Fruit fly (Drosophila melanogaster): ENCODE data around the gene CG45263.

Gene CG45263

dm6 chr3R:8344174-8344573 is 133.2 kb downstream of the CG45263 start, which contains the start of gene DppIII:
Gene DppIII, plus strand, starts transcription at chr3R:8344400.
- TF ChIP-seq CG8478 (optimal IDR thresholded peaks at IDR 0.05) (no peak), Dll (optimal IDR thresholded peaks at IDR 0.05) (no peak), usp (GFP tag; optimal IDR thresholded peaks at IDR 0.05) (no peak), EcR (GFP tag; optimal IDR thresholded peaks at IDR 0.05) (no peak), psq (optimal IDR thresholded peaks at IDR 0.05) (no peak), pan (optimal IDR thresholded peaks at IDR 0.05) (no peak)

dm6 chr3R:8343251-8343744 is 134.1 kb downstream of the CG45263 start, which contains the start of the genes PNKP and COX7AL:
Gene PNKP, minus strand, starts transcription at chr3R:8343516.
Gene COX7AL, plus strand, starts transcription at chr3R:8343669.
- TF ChIP-seq usp (GFP tag; optimal IDR thresholded peaks at IDR 0.05) (no peak), psq (optimal IDR thresholded peaks at IDR 0.05) (no peak), pan (optimal IDR thresholded peaks at IDR 0.05) (no peak), EcR (GFP tag; optimal IDR thresholded peaks at IDR 0.05) (no peak), Dll (optimal IDR thresholded peaks at IDR 0.05) (no peak), CG8478 (optimal IDR thresholded peaks at IDR 0.05) (no peak)

dm6 chr3R:8340675-8341275 is 136.6 kb downstream of the CG45263 start, which contains the start of the genes COX7A and Arl2:
Gene COX7A, minus strand, starts transcription at chr3R:8341043.
Gene Arl2, plus strand, starts transcription at chr3R:8341100.
- TF ChIP-seq EcR (GFP tag; optimal IDR thresholded peaks at IDR 0.05) (no peak), CG8478 (optimal IDR thresholded peaks at IDR 0.05) (no peak), Dll (optimal IDR thresholded peaks at IDR 0.05) (no peak), usp (GFP tag; optimal IDR thresholded peaks at IDR 0.05) (no peak), psq (optimal IDR thresholded peaks at IDR 0.05) (no peak), pan (optimal IDR thresholded peaks at IDR 0.05) (no peak)

dm6 chr3R:8336012-8336567 is 141.3 kb downstream of the CG45263 start:
- no peak for TF ChIP-seq CG8478 (optimal IDR thresholded peaks at IDR 0.05)
- no peak for TF ChIP-seq usp (GFP tag; optimal IDR thresholded peaks at IDR 0.05)
- no peak for TF ChIP-seq pan (optimal IDR thresholded peaks at IDR 0.05)
- no peak for TF ChIP-seq Dll (optimal IDR thresholded peaks at IDR 0.05)
- TF ChIP-seq psq (optimal IDR thresholded peaks at IDR 0.05) = no peak
- TF ChIP-seq EcR (GFP tag; optimal IDR thresholded peaks at IDR 0.05) = no peak

- TF ChIP-seq pan (optimal IDR thresholded peaks at IDR 0.05) (no peak), Dll (optimal IDR thresholded peaks at IDR 0.05) (no peak), usp (GFP tag; optimal IDR thresholded peaks at IDR 0.05) (no peak), EcR (GFP tag; optimal IDR thresholded peaks at IDR 0.05) (no peak), psq (optimal IDR thresholded peaks at IDR 0.05) (no peak), CG8478 (optimal IDR thresholded peaks at IDR 0.05) (no peak)
These were observed 142.4 kb downstream of the CG45263 start for dm6 chr3R:8334982-8335381.

dm6 chr3R:8334471-8334783 is 143.0 kb downstream of the CG45263 start:
- TF ChIP-seq psq (optimal IDR thresholded peaks at IDR 0.05) (no peak), CG8478 (optimal IDR thresholded peaks at IDR 0.05) (no peak), usp (GFP tag; optimal IDR thresholded peaks at IDR 0.05) (no peak), Dll (optimal IDR thresholded peaks at IDR 0.05) (no peak), EcR (GFP tag; optimal IDR thresholded peaks at IDR 0.05) (no peak), pan (optimal IDR thresholded peaks at IDR 0.05) (no peak)

- TF ChIP-seq CG8478 (optimal IDR thresholded peaks at IDR 0.05) (peak; percentile 58), psq (optimal IDR thresholded peaks at IDR 0.05) (no peak)
These were observed 143.5 kb downstream of the CG45263 start, which contains the start of gene Poxm for dm6 chr3R:8333768-8334470. Gene Poxm, minus strand, starts transcription at chr3R:8333792.

- TF ChIP-seq CG8478 (optimal IDR thresholded peaks at IDR 0.05) = no peak
- no peak for TF ChIP-seq pan (optimal IDR thresholded peaks at IDR 0.05)
- no peak for TF ChIP-seq psq (optimal IDR thresholded peaks at IDR 0.05)
- no peak for TF ChIP-seq usp (GFP tag; optimal IDR thresholded peaks at IDR 0.05)
- no peak for TF ChIP-seq Dll (optimal IDR thresholded peaks at IDR 0.05)
- no peak for TF ChIP-seq EcR (GFP tag; optimal IDR thresholded peaks at IDR 0.05)
These were observed 147.8 kb downstream of the CG45263 start for dm6 chr3R:8329628-8330027.

dm6 chr3R:8327967-8328789 is 149.2 kb downstream of the CG45263 start:
- no peak for TF ChIP-seq Dll (optimal IDR thresholded peaks at IDR 0.05)
- TF ChIP-seq EcR (GFP tag; optimal IDR thresholded peaks at IDR 0.05) = no peak
- no peak for TF ChIP-seq usp (GFP tag; optimal IDR thresholded peaks at IDR 0.05)
- no peak for TF ChIP-seq CG8478 (optimal IDR thresholded peaks at IDR 0.05)
- TF ChIP-seq pan (optimal IDR thresholded peaks at IDR 0.05) = no peak
- no peak for TF ChIP-seq psq (optimal IDR thresholded peaks at IDR 0.05)

dm6 chr3R:8326884-8327283 is 150.5 kb downstream of the CG45263 start:
- TF ChIP-seq CG8478 (optimal IDR thresholded peaks at IDR 0.05) (no peak), psq (optimal IDR thresholded peaks at IDR 0.05) (no peak), usp (GFP tag; optimal IDR thresholded peaks at IDR 0.05) (no peak), pan (optimal IDR thresholded peaks at IDR 0.05) (no peak), EcR (GFP tag; optimal IDR thresholded peaks at IDR 0.05) (no peak), Dll (optimal IDR thresholded peaks at IDR 0.05) (no peak)

dm6 chr3R:8324016-8324415 is 153.4 kb downstream of the CG45263 start, which contains the start of gene CG7443:
Gene CG7443, plus strand, starts transcription at chr3R:8324316.
- no peak for TF ChIP-seq usp (GFP tag; optimal IDR thresholded peaks at IDR 0.05)
- TF ChIP-seq psq (optimal IDR thresholded peaks at IDR 0.05) = no peak
- no peak for TF ChIP-seq pan (optimal IDR thresholded peaks at IDR 0.05)
- TF ChIP-seq Dll (optimal IDR thresholded peaks at IDR 0.05) = no peak
- no peak for TF ChIP-seq EcR (GFP tag; optimal IDR thresholded peaks at IDR 0.05)
- TF ChIP-seq CG8478 (optimal IDR thresholded peaks at IDR 0.05) = no peak
